Fruit fly (Drosophila melanogaster) whole organism: ENCODE results near the gene RpL37A.
A peak's percentile ranks its signal among the peaks of the same experiment; 100 is the strongest.

Experiments
- CG8478 ChIP-seq: fragments of >200 bp; optimal IDR thresholded peaks from 2 replicates; lab custom pipeline; 2018; ENCODE audit warnings: inconsistent platforms
- Dll ChIP-seq: fragments of >200 bp; optimal IDR thresholded peaks from 2 replicates; lab custom pipeline; 2017
- EcR ChIP-seq, 2 experiments: fragments of >200 bp; optimal IDR thresholded peaks; 2 replicates each; lab custom pipeline; 2017; ENCODE audit warnings: missing biosample characterization in 2 of 2, missing genetic modification characterization in 2 of 2, missing genetic modification reagents in 2 of 2
- pan ChIP-seq: fragments of >200 bp; optimal IDR thresholded peaks from 2 replicates; lab custom pipeline; 2017
- psq ChIP-seq: fragments of >200 bp; optimal IDR thresholded peaks from 2 replicates; lab custom pipeline; 2017
- usp ChIP-seq: fragments of >200 bp; optimal IDR thresholded peaks from 2 replicates; lab custom pipeline; 2017; ENCODE audit warnings: missing biosample characterization, missing genetic modification characterization, mixed read lengths

The RpL37A gene

dm6 chr2L:5096761-5097160, 26.0 kb downstream of the RpL37A start:
- TF ChIP-seq CG8478 (lab: Kevin White, UChicago), result no peak
- TF ChIP-seq Dll (lab: Kevin White, UChicago), result no peak
- no peak for TF ChIP-seq pan
- no peak for TF ChIP-seq EcR (GFP tag; optimal IDR thresholded peaks at IDR 0.05; lab: Kevin White, UChicago)
- TF ChIP-seq psq (lab: Kevin White, UChicago), result no peak
- TF ChIP-seq usp (GFP tag; lab: Kevin White, UChicago), result no peak

- TF ChIP-seq EcR (GFP tag; optimal IDR thresholded peaks at IDR 0.05; lab: Kevin White, UChicago) (no peak), Dll (lab: Kevin White, UChicago) (no peak), psq (lab: Kevin White, UChicago) (no peak), pan (no peak), CG8478 (lab: Kevin White, UChicago) (no peak), usp (GFP tag; lab: Kevin White, UChicago) (no peak)
Observed at dm6 chr2L:5099790-5100360, 29.1 kb downstream of the RpL37A start, which contains the start of gene ND-13A. TSS of gene ND-13A (minus strand) at chr2L:5100288.

dm6 chr2L:5100577-5100976, 29.8 kb downstream of the RpL37A start, which contains the start of gene Msp300:
TSS of gene Msp300 (plus strand) at chr2L:5100877.
- TF ChIP-seq psq (lab: Kevin White, UChicago) (no peak), Dll (lab: Kevin White, UChicago) (no peak), usp (GFP tag; lab: Kevin White, UChicago) (no peak), CG8478 (lab: Kevin White, UChicago) (no peak), pan (no peak), EcR (GFP tag; optimal IDR thresholded peaks at IDR 0.05; lab: Kevin White, UChicago) (no peak)

dm6 chr2L:5103733-5104132, 33.0 kb downstream of the RpL37A start:
- no peak for TF ChIP-seq usp (GFP tag; lab: Kevin White, UChicago)
- TF ChIP-seq psq (lab: Kevin White, UChicago), result no peak
- no peak for TF ChIP-seq Dll (lab: Kevin White, UChicago)
- no peak for TF ChIP-seq EcR (GFP tag; optimal IDR thresholded peaks at IDR 0.05; lab: Kevin White, UChicago)
- no peak for TF ChIP-seq pan
- TF ChIP-seq CG8478 (lab: Kevin White, UChicago), result no peak

dm6 chr2L:5107626-5108272, 37.0 kb downstream of the RpL37A start:
- TF ChIP-seq pan (peak; percentile 58), usp (GFP tag; lab: Kevin White, UChicago) (no peak), psq (lab: Kevin White, UChicago) (no peak), CG8478 (lab: Kevin White, UChicago) (no peak)

- no peak for TF ChIP-seq psq (lab: Kevin White, UChicago)
- no peak for TF ChIP-seq EcR (GFP tag; optimal IDR thresholded peaks at IDR 0.05; lab: Kevin White, UChicago)
- no peak for TF ChIP-seq pan
- no peak for TF ChIP-seq Dll (lab: Kevin White, UChicago)
- TF ChIP-seq usp (GFP tag; lab: Kevin White, UChicago), result no peak
- TF ChIP-seq CG8478 (lab: Kevin White, UChicago), result no peak
Observed at dm6 chr2L:5108273-5108653, 37.5 kb downstream of the RpL37A start.

dm6 chr2L:5109059-5109458, 38.3 kb downstream of the RpL37A start:
- no peak for TF ChIP-seq CG8478 (lab: Kevin White, UChicago)

dm6 chr2L:5111261-5111922, 40.6 kb downstream of the RpL37A start:
- TF ChIP-seq EcR (GFP tag; optimal IDR thresholded peaks at IDR 0.05; lab: Kevin White, UChicago) (no peak), CG8478 (lab: Kevin White, UChicago) (no peak), usp (GFP tag; lab: Kevin White, UChicago) (no peak), pan (no peak), psq (lab: Kevin White, UChicago) (no peak), Dll (lab: Kevin White, UChicago) (no peak)

- no peak for TF ChIP-seq psq (lab: Kevin White, UChicago)
- TF ChIP-seq CG8478 (lab: Kevin White, UChicago), result no peak
Observed at dm6 chr2L:5113480-5114118, 42.8 kb downstream of the RpL37A start.

dm6 chr2L:5114879-5115278, 44.1 kb downstream of the RpL37A start:
- no peak for TF ChIP-seq pan
- no peak for TF ChIP-seq EcR (GFP tag; optimal IDR thresholded peaks at IDR 0.05; lab: Kevin White, UChicago)
- TF ChIP-seq psq (lab: Kevin White, UChicago), result no peak
- TF ChIP-seq usp (GFP tag; lab: Kevin White, UChicago), result no peak
- no peak for TF ChIP-seq Dll (lab: Kevin White, UChicago)
- no peak for TF ChIP-seq CG8478 (lab: Kevin White, UChicago)

dm6 chr2L:5116489-5116888, 45.7 kb downstream of the RpL37A start:
- TF ChIP-seq EcR (GFP tag; optimal IDR thresholded peaks at IDR 0.05; lab: Kevin White, UChicago), result no peak
- TF ChIP-seq psq (lab: Kevin White, UChicago), result no peak
- TF ChIP-seq usp (GFP tag; lab: Kevin White, UChicago), result no peak
- no peak for TF ChIP-seq Dll (lab: Kevin White, UChicago)
- no peak for TF ChIP-seq pan
- no peak for TF ChIP-seq CG8478 (lab: Kevin White, UChicago)
